Worm (Caenorhabditis elegans) whole organism, L4 larva: ENCODE data around the gene K08D8.11.

Experiments used
- R02D3.7 ChIP-seq: fragments of 150-350 bp; sonication (generic microtip); optimal IDR thresholded peaks from 3 replicates; lab custom pipeline; 2014; ENCODE audit warnings: missing biosample characterization, missing genetic modification characterization
- Y105C5A.15 ChIP-seq: fragments of 200-800 bp; sonication (Bioruptor generic); IDR thresholded peaks from 2 replicates; pipeline ENCODE4 v1.3.6; 2022; ENCODE audit warnings: missing genetic modification characterization, missing compliant biosample characterization
- Y5F2A.4 ChIP-seq: fragments of 200-800 bp; sonication (Bioruptor generic); optimal IDR thresholded peaks from 2 replicates; lab custom pipeline; 2018; ENCODE audit warnings: mild to moderate bottlenecking, missing genetic modification characterization, missing compliant biosample characterization
- Y75B8A.6 ChIP-seq: fragments of 200-800 bp; sonication (Bioruptor generic); IDR thresholded peaks from 2 replicates; pipeline ENCODE4 v1.3.6; 2022; ENCODE audit warnings: missing genetic modification reagents, missing genetic modification characterization, missing compliant biosample characterization
- aha-1 ChIP-seq: fragments of 150-350 bp; peaks from one replicate; lab custom pipeline; 2014; ENCODE audit warnings: missing biosample characterization, missing genetic modification characterization
- attf-4 ChIP-seq: sonication (generic microtip); optimal IDR thresholded peaks from 3 replicates; lab custom pipeline; 2017; ENCODE audit warnings: missing biosample characterization, missing genetic modification characterization
- ceh-20 ChIP-seq: fragments of 200-800 bp; sonication (Bioruptor generic); IDR thresholded peaks from 2 replicates; pipeline ENCODE4 v1.3.6; 2022; ENCODE audit warnings: missing genetic modification reagents, missing genetic modification characterization, missing compliant biosample characterization
- ceh-44 ChIP-seq: fragments of 200-800 bp; sonication (Bioruptor generic); IDR thresholded peaks from 2 replicates; pipeline ENCODE4 v1.3.6; 2022; ENCODE audit warnings: missing genetic modification reagents, missing genetic modification characterization, missing compliant biosample characterization
- cey-2 ChIP-seq: sonication (generic microtip); optimal IDR thresholded peaks from 3 replicates; lab custom pipeline; 2017; ENCODE audit warnings: missing genetic modification characterization, mild to moderate bottlenecking, missing compliant biosample characterization, antibody characterized with exemption, borderline replicate concordance; ENCODE audit not compliant: insufficient read depth
- daf-16 ChIP-seq, 3 experiments: sonication (generic microtip); optimal IDR thresholded peaks; 2 replicates each; lab custom pipeline; 2016 to 2017; ENCODE audit warnings: missing genetic modification characterization in 3 of 3, missing genetic modification reagents in 3 of 3, mild to moderate bottlenecking in 2 of 3, missing compliant biosample characterization in 2 of 3, missing biosample characterization in 1 of 3, moderate library complexity in 1 of 3
- dmd-6 ChIP-seq: fragments of 200-800 bp; sonication (Bioruptor generic); IDR thresholded peaks from 2 replicates; pipeline ENCODE4 v1.3.6; 2022; ENCODE audit warnings: missing genetic modification reagents, missing genetic modification characterization, missing compliant biosample characterization
- dve-1 ChIP-seq: sonication (generic microtip); optimal IDR thresholded peaks from 2 replicates; lab custom pipeline; 2017; ENCODE audit warnings: antibody characterized with exemption, mild to moderate bottlenecking, missing genetic modification characterization, missing compliant biosample characterization; ENCODE audit not compliant: insufficient read depth
- hif-1 ChIP-seq, 2 experiments: sonication (generic microtip); optimal IDR thresholded peaks; 2 replicates each; lab custom pipeline; 2016 to 2017; ENCODE audit warnings: missing compliant biosample characterization in 2 of 2, missing genetic modification characterization in 2 of 2, missing genetic modification reagents in 2 of 2, missing genotype in 2 of 2, mild to moderate bottlenecking in 1 of 2
- hlh-11 ChIP-seq: fragments of 200-800 bp; sonication (Bioruptor generic); optimal IDR thresholded peaks from 2 replicates; lab custom pipeline; 2018; ENCODE audit warnings: mild to moderate bottlenecking, missing genetic modification characterization, missing compliant biosample characterization
- jun-1 ChIP-seq: fragments of 150-350 bp; optimal IDR thresholded peaks from 2 replicates; lab custom pipeline; 2014; ENCODE audit warnings: missing biosample characterization, missing genetic modification reagents, missing genetic modification characterization
- lin-29 ChIP-seq: fragments of 200-800 bp; sonication (Bioruptor generic); IDR thresholded peaks from 2 replicates; pipeline ENCODE4 v1.3.6; 2022; ENCODE audit warnings: missing genetic modification reagents, missing genetic modification characterization, missing compliant biosample characterization
- lin-38 ChIP-seq: fragments of 200-800 bp; sonication (Bioruptor generic); IDR thresholded peaks from 2 replicates; pipeline ENCODE4 v1.3.6; 2022; ENCODE audit warnings: missing genetic modification reagents, missing genetic modification characterization, missing compliant biosample characterization
- lir-3 ChIP-seq: sonication (generic microtip); optimal IDR thresholded peaks from 2 replicates; lab custom pipeline; 2016; ENCODE audit warnings: mild to moderate bottlenecking, missing genetic modification characterization, missing compliant biosample characterization
- mxl-2 ChIP-seq: fragments of 200-800 bp; sonication (Bioruptor generic); conservative IDR thresholded peaks from 2 replicates; pipeline ENCODE4 v1.3.6; 2022; ENCODE audit warnings: missing genetic modification reagents, missing genetic modification characterization, missing compliant biosample characterization
- nhr-28 ChIP-seq: fragments of 150-350 bp; optimal IDR thresholded peaks from 2 replicates; lab custom pipeline; 2014; ENCODE audit warnings: missing biosample characterization, missing genetic modification characterization
- nhr-41 ChIP-seq: fragments of 200-800 bp; sonication (Bioruptor generic); IDR thresholded peaks from 2 replicates; pipeline ENCODE4 v1.3.6; 2022; ENCODE audit warnings: missing genetic modification reagents, missing genetic modification characterization, missing compliant biosample characterization
- nhr-6 ChIP-seq: fragments of 150-350 bp; optimal IDR thresholded peaks from 2 replicates; lab custom pipeline; 2014; ENCODE audit warnings: missing biosample characterization, missing genetic modification characterization
- php-3 ChIP-seq: fragments of 200-800 bp; sonication (Bioruptor generic); IDR thresholded peaks from 2 replicates; pipeline ENCODE4 v1.3.6; 2022; ENCODE audit warnings: missing genetic modification reagents, missing genetic modification characterization, missing compliant biosample characterization
- pqm-1 ChIP-seq: sonication (generic microtip); optimal IDR thresholded peaks from 2 replicates; lab custom pipeline; 2017; ENCODE audit warnings: missing biosample characterization, missing genetic modification characterization
- saeg-2 ChIP-seq: fragments of 200-800 bp; sonication (Bioruptor generic); IDR thresholded peaks from 2 replicates; pipeline ENCODE4 v1.3.6; 2022; ENCODE audit warnings: missing genetic modification reagents, missing genetic modification characterization, missing compliant biosample characterization
- spr-1 ChIP-seq: sonication (generic microtip); optimal IDR thresholded peaks from 2 replicates; lab custom pipeline; 2016; ENCODE audit warnings: mild to moderate bottlenecking, missing genetic modification characterization, missing compliant biosample characterization
- tag-97 ChIP-seq: fragments of 200-800 bp; sonication (Bioruptor generic); IDR thresholded peaks from 2 replicates; pipeline ENCODE4 v1.3.6; 2022; ENCODE audit warnings: missing genetic modification characterization, missing compliant biosample characterization
- unc-39 ChIP-seq: sonication (generic microtip); optimal IDR thresholded peaks from 2 replicates; lab custom pipeline; 2017; ENCODE audit warnings: missing biosample characterization, missing genetic modification characterization
- unc-62 ChIP-seq, 3 experiments: fragments of 150-350 bp in 1 of 3; sonication (generic microtip); optimal IDR thresholded peaks in 2 of 3; peaks in 1 of 3; 1 replicate in 1 of 3; 2 replicates in 2 of 3; lab custom pipeline; 2014 to 2017; ENCODE audit warnings: missing biosample characterization in 3 of 3, missing genetic modification characterization in 3 of 3, missing genetic modification reagents in 3 of 3, missing genotype in 1 of 3
- zip-2 ChIP-seq: fragments of 150-350 bp; optimal IDR thresholded peaks from 2 replicates; lab custom pipeline; 2014; ENCODE audit warnings: missing biosample characterization, missing genetic modification characterization

Gene K08D8.11

ce11 chrIV:12891080-12891479 is 4.0 kb upstream of the K08D8.11 start:
- TF ChIP-seq dve-1 (tag; lab: Kevin White, UChicago) (peak; percentile 66), pqm-1 (tag; lab: Kevin White, UChicago) (peak; percentile 62), R02D3.7 (tag; lab: Kevin White, UChicago) (no peak), hlh-11 (tag; lab: Kevin White, UChicago) (peak; percentile 4), daf-16 (GFP tag; optimal IDR thresholded peaks at IDR 0.05; lab: Kevin White, UChicago) (no peak), daf-16 (tag; optimal IDR thresholded peaks at IDR 0.05; lab: Kevin White, UChicago) (peak; percentile 47), Y75B8A.6 (GFP tag; lab: Robert Waterston, UW) (no peak), lin-38 (GFP tag; lab: Robert Waterston, UW) (no peak), php-3 (0 out of 2 replicates have a peak, but pooled peaks have one; percentile 47), dmd-6 (GFP tag; lab: Robert Waterston, UW) (peak; percentile 82), ceh-20 (GFP tag; lab: Robert Waterston, UW) (no peak), mxl-2 (no peak), nhr-28 (tag; lab: Kevin White, UChicago) (peak; percentile 64), jun-1 (no peak)

- TF ChIP-seq unc-62 (GFP tag; optimal IDR thresholded peaks at IDR 0.05 in 1 of 2; lab: Kevin White, UChicago) (no peak), unc-62 (tag; optimal IDR thresholded peaks at IDR 0.05; lab: Kevin White, UChicago) (no peak), saeg-2 (GFP tag; lab: Robert Waterston, UW) (no peak), zip-2 (no peak), lin-38 (GFP tag; lab: Robert Waterston, UW) (no peak), tag-97 (GFP tag; lab: Robert Waterston, UW) (no peak), attf-4 (no peak)
Measured at ce11 chrIV:12892194-12892593, 2.9 kb upstream of the K08D8.11 start, which contains the start of gene K08D8.1. Gene K08D8.1, plus strand, starts transcription at chrIV:12892494.

ce11 chrIV:12893166-12893565 is 1.9 kb upstream of the K08D8.11 start, which contains the start of gene K08D8.12:
Gene K08D8.12, plus strand, starts transcription at chrIV:12893466.
- TF ChIP-seq cey-2 (tag; lab: Kevin White, UChicago) = no peak
- peak; percentile 20; the same call in 1 of the 2 replicates for TF ChIP-seq dmd-6 (GFP tag; lab: Robert Waterston, UW)
- TF ChIP-seq daf-16 (GFP tag; optimal IDR thresholded peaks at IDR 0.05; lab: Kevin White, UChicago) = no peak
- TF ChIP-seq daf-16 (tag; optimal IDR thresholded peaks at IDR 0.05; lab: Kevin White, UChicago) = peak; percentile 32

- TF ChIP-seq dve-1 (tag; lab: Kevin White, UChicago) (peak; percentile 23), aha-1 (no peak), dmd-6 (GFP tag; lab: Robert Waterston, UW) (peak; percentile 33; the same call in 1 of the 2 replicates), spr-1 (tag; lab: Kevin White, UChicago) (no peak), ceh-44 (no peak), lir-3 (tag; lab: Kevin White, UChicago) (no peak), nhr-41 (GFP tag; lab: Robert Waterston, UW) (no peak), nhr-28 (tag; lab: Kevin White, UChicago) (peak; percentile 41), Y5F2A.4 (GFP tag; lab: Kevin White, UChicago) (no peak), unc-39 (tag; lab: Kevin White, UChicago) (no peak), Y105C5A.15 (no peak), lin-29 (GFP tag; lab: Robert Waterston, UW) (no peak), tag-97 (GFP tag; lab: Robert Waterston, UW) (no peak), pqm-1 (tag; lab: Kevin White, UChicago) (peak; percentile 40), hif-1 (tag; optimal IDR thresholded peaks at IDR 0.05; lab: Kevin White, UChicago) (no peak), nhr-6 (no peak), daf-16 (GFP tag; optimal IDR thresholded peaks at IDR 0.05; lab: Kevin White, UChicago) (no peak), daf-16 (tag; optimal IDR thresholded peaks at IDR 0.05; lab: Kevin White, UChicago) (peak; percentile 24)
Measured at ce11 chrIV:12896371-12896882, 1.3 kb downstream of the K08D8.11 start, which contains the start of gene K08D8.7. Gene K08D8.7, plus strand, starts transcription at chrIV:12896832.
